Worm (Caenorhabditis elegans): ENCODE data around the gene famk-1.

DNA sequence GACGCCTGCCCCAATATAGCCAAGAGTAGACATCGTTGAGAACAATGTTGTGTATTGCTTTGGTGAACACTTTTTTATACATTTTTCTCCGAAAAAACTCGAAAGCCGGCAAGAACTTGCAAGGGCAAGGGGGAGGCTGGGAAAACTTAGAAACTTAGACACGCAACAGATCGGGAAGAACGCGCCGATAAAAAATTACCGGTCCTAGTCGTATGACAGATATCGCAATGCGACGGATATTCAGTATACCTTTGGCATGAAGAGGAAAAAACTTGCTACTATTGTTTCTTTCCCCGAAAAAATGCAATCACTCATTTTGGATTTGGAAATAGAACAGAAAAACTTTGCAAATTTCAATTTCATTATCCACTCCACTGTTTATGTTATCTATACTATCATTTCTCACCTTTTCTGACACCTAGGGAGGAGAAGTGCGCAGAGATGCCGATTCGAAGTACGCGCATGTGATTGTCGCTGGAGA lies 36.6 kb downstream of the famk-1 start, which contains the start of gene col-41:
- TF ChIP-seq pha-4 (GFP tag; IDR thresholded peaks at IDR 0.05) (no peak), pha-4 (tag; optimal IDR thresholded peaks at IDR 0.05) (no peak), unc-62 (GFP tag; optimal IDR thresholded peaks at IDR 0.05 in 1 of 2) (no peak), unc-62 (tag; optimal IDR thresholded peaks at IDR 0.05) (no peak), daf-19 (GFP tag; conservative IDR thresholded peaks at IDR 0.05) (no peak), ama-1 (optimal IDR thresholded peaks at IDR 0.05) (no peak), dmd-9 (GFP tag; IDR thresholded peaks at IDR 0.05) (no peak), nhr-42 (GFP tag; IDR thresholded peaks at IDR 0.05) (no peak), R02D3.7 (tag; optimal IDR thresholded peaks at IDR 0.05) (no peak), nhr-77 (tag; optimal IDR thresholded peaks at IDR 0.05) (no peak), ztf-11 (tag; optimal IDR thresholded peaks at IDR 0.05) (no peak)
